Fruit fly (Drosophila melanogaster) whole organism, embryonic: Measurements from ENCODE around the gene Spec2.

Experiments used
- Atf-2 ChIP-seq: fragments of 200-800 bp; sonication (Bioruptor generic); optimal IDR thresholded peaks from 2 replicates; lab custom pipeline; 2016; ENCODE audit warnings: missing biosample characterization, missing genetic modification characterization
- Awh ChIP-seq: fragments of 200-800 bp; sonication (Bioruptor generic); IDR thresholded peaks from 2 replicates; pipeline ENCODE4, ENCODE4 v1.3.6; 2022; ENCODE audit warnings: missing biosample characterization, missing genetic modification characterization
- CG12071 ChIP-seq: fragments of 200-800 bp; sonication (Bioruptor generic); optimal IDR thresholded peaks from 3 replicates; lab custom pipeline; 2018; ENCODE audit warnings: missing biosample characterization, mild to moderate bottlenecking, missing genetic modification characterization
- CG12299 ChIP-seq: fragments of 200-800 bp; sonication (Bioruptor generic); optimal IDR thresholded peaks from 2 replicates; lab custom pipeline; 2018; ENCODE audit warnings: missing biosample characterization, mild to moderate bottlenecking, missing genetic modification characterization
- CG1233 ChIP-seq: fragments of 200-800 bp; sonication (Bioruptor generic); optimal IDR thresholded peaks from 4 replicates; lab custom pipeline; 2018; ENCODE audit warnings: missing biosample characterization, mild to moderate bottlenecking, missing genetic modification characterization
- CG13894 ChIP-seq: fragments of 200-800 bp; sonication (Bioruptor generic); optimal IDR thresholded peaks from 3 replicates; lab custom pipeline; 2018; ENCODE audit warnings: missing biosample characterization, mild to moderate bottlenecking, missing genetic modification characterization, moderate library complexity
- CG15479 ChIP-seq: fragments of 200-800 bp; sonication (Bioruptor generic); optimal IDR thresholded peaks from 3 replicates; lab custom pipeline; 2019; ENCODE audit warnings: missing biosample characterization, mild to moderate bottlenecking, missing genetic modification characterization, moderate library complexity
- CG17186 ChIP-seq: fragments of 200-800 bp; sonication (Bioruptor generic); optimal IDR thresholded peaks from 3 replicates; lab custom pipeline; 2017; ENCODE audit warnings: missing biosample characterization, missing genetic modification reagents, missing genetic modification characterization
- CG17359 ChIP-seq: fragments of 200-800 bp; sonication (Bioruptor generic); optimal IDR thresholded peaks from 3 replicates; lab custom pipeline; 2018; ENCODE audit warnings: missing biosample characterization, mild to moderate bottlenecking, missing genetic modification characterization, moderate library complexity
- CG18011 ChIP-seq: fragments of 200-800 bp; sonication (Bioruptor generic); optimal IDR thresholded peaks from 2 replicates; lab custom pipeline; 2017; ENCODE audit warnings: missing biosample characterization, missing genetic modification characterization, mild to moderate bottlenecking, moderate library complexity, missing genotype
- CG1832 ChIP-seq: fragments of 200-800 bp; sonication (Bioruptor generic); optimal IDR thresholded peaks from 2 replicates; lab custom pipeline; 2017; ENCODE audit warnings: missing biosample characterization, mild to moderate bottlenecking, missing genetic modification characterization, inconsistent platforms
- CG18476 ChIP-seq: fragments of 200-800 bp; sonication (Bioruptor generic); optimal IDR thresholded peaks from 2 replicates; lab custom pipeline; 2016; ENCODE audit warnings: missing biosample characterization, mild to moderate bottlenecking, missing genetic modification characterization
- CG2120 ChIP-seq: fragments of 200-800 bp; sonication (Bioruptor generic); optimal IDR thresholded peaks from 3 replicates; lab custom pipeline; 2016; ENCODE audit warnings: missing biosample characterization, missing genetic modification characterization
- CG2202 ChIP-seq: fragments of 200-800 bp; sonication (Bioruptor generic); optimal IDR thresholded peaks from 2 replicates; lab custom pipeline; 2018; ENCODE audit warnings: missing biosample characterization, mild to moderate bottlenecking, missing genetic modification characterization
- CG30403 ChIP-seq: fragments of 200-800 bp; sonication (Bioruptor generic); optimal IDR thresholded peaks from 3 replicates; lab custom pipeline; 2016; ENCODE audit warnings: missing biosample characterization, missing genetic modification characterization
- CG30431 ChIP-seq: fragments of 200-800 bp; sonication (Bioruptor generic); optimal IDR thresholded peaks from 2 replicates; lab custom pipeline; 2017; ENCODE audit warnings: missing biosample characterization, missing genetic modification characterization
- CG3065 ChIP-seq: fragments of 200-800 bp; sonication (Bioruptor generic); optimal IDR thresholded peaks from 2 replicates; lab custom pipeline; 2016; ENCODE audit warnings: missing biosample characterization, missing genetic modification characterization
- CG31365 ChIP-seq: fragments of 200-800 bp; sonication (Bioruptor generic); optimal IDR thresholded peaks from 2 replicates; lab custom pipeline; 2018; ENCODE audit warnings: missing biosample characterization, mild to moderate bottlenecking, missing genetic modification characterization
- CG34376 ChIP-seq: fragments of 200-800 bp; sonication (Bioruptor generic); optimal IDR thresholded peaks from 2 replicates; lab custom pipeline; 2018; ENCODE audit warnings: missing biosample characterization, mild to moderate bottlenecking, missing genetic modification characterization
- CG3847 ChIP-seq: fragments of 200-800 bp; sonication (Bioruptor generic); IDR thresholded peaks from 2 replicates; pipeline ENCODE4 v1.3.6; 2022; ENCODE audit warnings: missing biosample characterization, missing genetic modification characterization
- CG4282 ChIP-seq: fragments of 200-800 bp; sonication (Bioruptor generic); optimal IDR thresholded peaks from 2 replicates; lab custom pipeline; 2016; ENCODE audit warnings: missing biosample characterization, missing genetic modification characterization
- CG4820 ChIP-seq: fragments of 200-800 bp; sonication (Bioruptor generic); optimal IDR thresholded peaks from 3 replicates; lab custom pipeline; 2016; ENCODE audit warnings: missing biosample characterization, missing genetic modification characterization
- CG6854 ChIP-seq: fragments of 200-800 bp; sonication (Bioruptor generic); optimal IDR thresholded peaks from 3 replicates; lab custom pipeline; 2017; ENCODE audit warnings: missing biosample characterization, mild to moderate bottlenecking, missing genetic modification characterization
- CG7372 ChIP-seq: fragments of 200-800 bp; sonication (Bioruptor generic); IDR thresholded peaks from 2 replicates; pipeline ENCODE4 v1.3.6; 2022; ENCODE audit warnings: missing biosample characterization, missing genetic modification characterization
- CG7745 ChIP-seq: fragments of 200-800 bp; sonication (Bioruptor generic); optimal IDR thresholded peaks from 2 replicates; lab custom pipeline; 2018; ENCODE audit warnings: missing biosample characterization, mild to moderate bottlenecking, missing genetic modification characterization, moderate library complexity
- CG8388 ChIP-seq: fragments of 200-800 bp; sonication (Bioruptor generic); optimal IDR thresholded peaks from 2 replicates; lab custom pipeline; 2019; ENCODE audit warnings: missing biosample characterization, mild to moderate bottlenecking, missing genetic modification characterization, moderate library complexity
- CkIIα-i1 ChIP-seq: fragments of 200-800 bp; sonication (Bioruptor generic); IDR thresholded peaks from 2 replicates; pipeline ENCODE4 v1.3.6; 2022; ENCODE audit warnings: missing biosample characterization, missing genetic modification characterization
- CoRest ChIP-seq: fragments of 200-800 bp; sonication (Bioruptor generic); optimal IDR thresholded peaks from 3 replicates; lab custom pipeline; 2018; ENCODE audit warnings: missing biosample characterization, mild to moderate bottlenecking, missing genetic modification characterization, moderate library complexity
- ERR ChIP-seq: fragments of 200-800 bp; sonication (Bioruptor generic); optimal IDR thresholded peaks from 2 replicates; lab custom pipeline; 2016; ENCODE audit warnings: missing biosample characterization, missing genetic modification characterization
- Eip74EF ChIP-seq, 2 experiments: fragments of 200-800 bp in 1 of 2; fragments of >200 bp in 1 of 2; sonication (Bioruptor generic) in 1 of 2; optimal IDR thresholded peaks; 2 replicates each; lab custom pipeline; 2017 to 2019; ENCODE audit warnings: missing biosample characterization in 2 of 2, missing genetic modification characterization in 2 of 2, mild to moderate bottlenecking in 1 of 2, moderate library complexity in 1 of 2
- Ets65A ChIP-seq: fragments of 200-800 bp; sonication (Bioruptor generic); peaks from one replicate; lab custom pipeline; 2016; ENCODE audit warnings: missing biosample characterization, missing genetic modification characterization
- H2.0 ChIP-seq: fragments of 200-800 bp; sonication (Bioruptor generic); IDR thresholded peaks from 2 replicates; pipeline ENCODE4 v1.3.6; 2022; ENCODE audit warnings: missing biosample characterization, missing genetic modification characterization
- HLH54F ChIP-seq: fragments of 200-800 bp; sonication (Bioruptor generic); optimal IDR thresholded peaks from 3 replicates; lab custom pipeline; 2016; ENCODE audit warnings: missing biosample characterization, missing genetic modification characterization
- HmgZ ChIP-seq: fragments of 200-800 bp; sonication (Bioruptor generic); optimal IDR thresholded peaks from 2 replicates; lab custom pipeline; 2018; ENCODE audit warnings: missing biosample characterization, mild to moderate bottlenecking, missing genetic modification characterization
- Hmr ChIP-seq: fragments of 200-800 bp; sonication (Bioruptor generic); optimal IDR thresholded peaks from 3 replicates; lab custom pipeline; 2017; ENCODE audit warnings: mild to moderate bottlenecking, missing biosample characterization, missing genetic modification reagents, missing genetic modification characterization
- Jarid2 ChIP-seq: fragments of 200-800 bp; sonication (Bioruptor generic); optimal IDR thresholded peaks from 3 replicates; lab custom pipeline; 2017; ENCODE audit warnings: mild to moderate bottlenecking, missing biosample characterization, missing genetic modification reagents, missing genetic modification characterization
- Lhr ChIP-seq: fragments of 200-800 bp; sonication (Bioruptor generic); optimal IDR thresholded peaks from 3 replicates; lab custom pipeline; 2017; ENCODE audit warnings: mild to moderate bottlenecking, missing biosample characterization, missing genetic modification reagents, missing genetic modification characterization
- Meics ChIP-seq: fragments of 200-800 bp; sonication (Bioruptor generic); optimal IDR thresholded peaks from 2 replicates; lab custom pipeline; 2017; ENCODE audit warnings: missing biosample characterization, mild to moderate bottlenecking, missing genetic modification characterization
- NK7.1 ChIP-seq: fragments of 200-800 bp; sonication (Bioruptor generic); optimal IDR thresholded peaks from 3 replicates; lab custom pipeline; 2016; ENCODE audit warnings: missing biosample characterization, missing genetic modification characterization
- NfI ChIP-seq: fragments of 200-800 bp; sonication (Bioruptor generic); optimal IDR thresholded peaks from 3 replicates; lab custom pipeline; 2018; ENCODE audit warnings: missing biosample characterization, mild to moderate bottlenecking, missing genetic modification characterization, moderate library complexity
- Sry-β ChIP-seq: fragments of 200-800 bp; sonication (Bioruptor generic); optimal IDR thresholded peaks from 2 replicates; lab custom pipeline; 2018; ENCODE audit warnings: missing biosample characterization, mild to moderate bottlenecking, missing genetic modification characterization, moderate library complexity
- Xrp1 ChIP-seq: fragments of 200-800 bp; sonication (Bioruptor generic); IDR thresholded peaks from 2 replicates; pipeline ENCODE4 v1.3.6; 2022; ENCODE audit warnings: missing biosample characterization, missing genetic modification characterization
- caup ChIP-seq: fragments of 200-800 bp; sonication (Bioruptor generic); optimal IDR thresholded peaks from 3 replicates; lab custom pipeline; 2017; ENCODE audit warnings: missing biosample characterization, mild to moderate bottlenecking, missing genetic modification characterization, moderate library complexity; ENCODE audit not compliant: severe bottlenecking
- fd96Cb ChIP-seq: fragments of 200-800 bp; sonication (Bioruptor generic); optimal IDR thresholded peaks from 2 replicates; lab custom pipeline; 2018; ENCODE audit warnings: missing biosample characterization, mild to moderate bottlenecking, missing genetic modification characterization, moderate library complexity
- inv ChIP-seq: fragments of 200-800 bp; sonication (Bioruptor generic); IDR thresholded peaks from 2 replicates; pipeline ENCODE4 v1.3.6; 2022; ENCODE audit warnings: missing biosample characterization, missing genetic modification characterization; ENCODE audit not compliant: partially characterized antibody
- nerfin-2 ChIP-seq: fragments of 200-800 bp; sonication (Bioruptor generic); IDR thresholded peaks from 2 replicates; pipeline ENCODE4 v1.3.6; 2022; ENCODE audit warnings: missing biosample characterization, missing genetic modification characterization; ENCODE audit not compliant: partially characterized antibody
- pho ChIP-seq: fragments of 200-800 bp; sonication (Bioruptor generic); optimal IDR thresholded peaks from 2 replicates; lab custom pipeline; 2016; ENCODE audit warnings: missing biosample characterization, missing genetic modification characterization
- slou ChIP-seq: fragments of 200-800 bp; sonication (Bioruptor generic); optimal IDR thresholded peaks from 3 replicates; lab custom pipeline; 2016; ENCODE audit warnings: missing biosample characterization, missing genetic modification characterization
- yki ChIP-seq: fragments of >200 bp; optimal IDR thresholded peaks from 3 replicates; lab custom pipeline; 2018

Spec2 gene

dm6 chr3R:5622985-5623630 lies 817 bp downstream of the Spec2 start (continued):
- peak; percentile 32 for TF ChIP-seq CG18011
- TF ChIP-seq CG8388 (GFP tag; lab: Kevin White, UChicago), result peak; percentile 51
- TF ChIP-seq CG4820, result peak; percentile 37
- TF ChIP-seq slou, result peak; percentile 55
- peak; percentile 82 for TF ChIP-seq CG17359 (tag; lab: Kevin White, UChicago)
- TF ChIP-seq CG12299 (tag; lab: Kevin White, UChicago), result peak; percentile 90
- TF ChIP-seq CG3065 (GFP tag; lab: Kevin White, UChicago), result peak; percentile 26
- TF ChIP-seq inv (GFP tag; lab: Robert Waterston, UW), result no peak
- peak; percentile 68 for TF ChIP-seq Lhr (GFP tag; lab: Kevin White, UChicago)
- TF ChIP-seq CG31365 (tag; lab: Kevin White, UChicago), result peak; percentile 69
- TF ChIP-seq CG3847 (GFP tag; lab: Robert Waterston, UW), result no peak
- peak; percentile 64 for TF ChIP-seq CG18476 (GFP tag; lab: Kevin White, UChicago)
- TF ChIP-seq CG2202 (tag; lab: Kevin White, UChicago), result peak; percentile 85
- TF ChIP-seq CG1233, result peak; percentile 92
- no peak for TF ChIP-seq CG30431 (GFP tag; lab: Kevin White, UChicago)
- TF ChIP-seq CG6854 (GFP tag; lab: Kevin White, UChicago), result no peak
- peak; percentile 77 for TF ChIP-seq CG13894
- no peak for TF ChIP-seq Ets65A (GFP tag; lab: Kevin White, UChicago)
- TF ChIP-seq CG7372 (GFP tag; lab: Robert Waterston, UW), result no peak
- no peak for TF ChIP-seq CkIIα-i1 (GFP tag; lab: Robert Waterston, UW)
- TF ChIP-seq Xrp1, result no peak
- TF ChIP-seq Atf-2 (GFP tag; lab: Kevin White, UChicago), result peak; percentile 46
- no peak for TF ChIP-seq HLH54F (GFP tag; lab: Kevin White, UChicago)
- TF ChIP-seq CG2120 (GFP tag; lab: Kevin White, UChicago), result peak; percentile 74
- TF ChIP-seq nerfin-2, result no peak
- TF ChIP-seq Jarid2 (GFP tag; lab: Kevin White, UChicago), result peak; percentile 28
- TF ChIP-seq ERR (GFP tag; lab: Kevin White, UChicago), result peak; percentile 68
- peak; percentile 78 for TF ChIP-seq Meics
- peak in 1 of 2 experiments; percentile 34 for TF ChIP-seq Eip74EF (GFP tag; optimal IDR thresholded peaks at IDR 0.05; lab: Kevin White, UChicago)
- TF ChIP-seq NK7.1 (GFP tag; lab: Kevin White, UChicago), result peak; percentile 75
- peak; percentile 22 for TF ChIP-seq CG4282 (GFP tag; lab: Kevin White, UChicago)
- no peak for TF ChIP-seq CG1832 (GFP tag; lab: Kevin White, UChicago)
- peak; percentile 66 for TF ChIP-seq CG15479 (GFP tag; lab: Kevin White, UChicago)
- peak; percentile 59 for TF ChIP-seq NfI
- peak; percentile 56 for TF ChIP-seq CG17186 (GFP tag; lab: Kevin White, UChicago)
- peak; percentile 58 for TF ChIP-seq CoRest (tag; lab: Kevin White, UChicago)
- peak; percentile 65 for TF ChIP-seq Sry-β
- TF ChIP-seq CG34376, result peak; percentile 86
- TF ChIP-seq fd96Cb (tag; lab: Kevin White, UChicago), result peak; percentile 55
- TF ChIP-seq yki (lab: Kevin White, UChicago), result no peak
- TF ChIP-seq CG7745 (tag; lab: Kevin White, UChicago), result peak; percentile 76
- TF ChIP-seq CG30403 (GFP tag; lab: Kevin White, UChicago), result peak; percentile 42
- TF ChIP-seq CG12071 (GFP tag; lab: Kevin White, UChicago), result peak; percentile 86
- peak; percentile 88 for TF ChIP-seq caup (GFP tag; lab: Kevin White, UChicago)
- TF ChIP-seq HmgZ (tag; lab: Kevin White, UChicago), result peak; percentile 89
- no peak for TF ChIP-seq Awh (GFP tag; lab: Robert Waterston, UW)
- TF ChIP-seq pho, result peak; percentile 54
- no peak for TF ChIP-seq H2.0 (GFP tag; lab: Robert Waterston, UW)
- TF ChIP-seq Hmr (GFP tag; lab: Kevin White, UChicago), result peak; percentile 86
